Worm (Caenorhabditis elegans): ENCODE measurements around the gene dsh-1.

DNA sequence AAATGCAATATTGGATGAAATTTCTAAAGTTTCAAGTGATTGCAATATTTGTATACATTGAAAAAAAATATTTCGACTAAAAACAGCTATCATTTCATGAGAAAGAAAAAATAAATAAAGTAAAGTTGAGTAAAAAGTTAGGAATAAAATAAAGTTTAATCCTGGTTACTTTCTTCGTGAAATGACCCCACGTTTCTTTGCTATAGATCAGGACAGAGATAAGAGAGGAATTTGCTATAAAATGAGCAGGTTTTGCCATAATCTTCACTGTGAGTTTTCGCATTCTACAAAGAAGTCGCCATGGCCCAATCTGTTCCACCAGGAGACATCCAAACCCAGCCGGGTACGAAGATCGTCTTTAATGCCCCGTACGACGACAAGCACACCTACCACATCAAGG, 31.1 kb downstream of the dsh-1 start, which contains the start of gene msp-49:
- TF ChIP-seq pes-1 (GFP tag; IDR thresholded peaks at IDR 0.05) (no peak), aly-1 (tag; optimal IDR thresholded peaks at IDR 0.05) (no peak)

Measured in whole organism, early embryonic.